Worm (Caenorhabditis elegans) whole organism, L1 larva: ENCODE measurements around the gene nhr-208.

ENCODE experiments used
- C16A3.4 ChIP-seq: fragments of 150-350 bp; optimal IDR thresholded peaks from 2 replicates; lab custom pipeline; 2014; ENCODE audit warnings: missing biosample characterization, missing genetic modification characterization
- F16B12.6 ChIP-seq: fragments of 150-350 bp; optimal IDR thresholded peaks from 2 replicates; lab custom pipeline; 2014; ENCODE audit warnings: missing biosample characterization, missing genetic modification characterization
- Y116A8C.19 ChIP-seq: sonication (generic microtip); optimal IDR thresholded peaks from 2 replicates; lab custom pipeline; 2016; ENCODE audit warnings: missing compliant biosample characterization, missing genetic modification characterization, borderline replicate concordance
- aha-1 ChIP-seq: fragments of 150-350 bp; optimal IDR thresholded peaks from 2 replicates; lab custom pipeline; 2014; ENCODE audit warnings: missing biosample characterization, missing genetic modification characterization
- alr-1 ChIP-seq: fragments of 200-800 bp; sonication (Bioruptor generic); optimal IDR thresholded peaks from 2 replicates; lab custom pipeline; 2018; ENCODE audit warnings: borderline replicate concordance, mild to moderate bottlenecking, missing genetic modification characterization, missing compliant biosample characterization
- ama-1 ChIP-seq: fragments of 150-350 bp; optimal IDR thresholded peaks from 2 replicates; lab custom pipeline; 2014
- blmp-1 ChIP-seq: fragments of 150-350 bp; optimal IDR thresholded peaks from 2 replicates; lab custom pipeline; 2014; ENCODE audit warnings: missing biosample characterization, missing genetic modification characterization
- ceh-8 ChIP-seq: fragments of 200-800 bp; sonication (Bioruptor generic); optimal IDR thresholded peaks from 2 replicates; lab custom pipeline; 2018; ENCODE audit warnings: mild to moderate bottlenecking, missing genetic modification characterization, moderate library complexity, missing compliant biosample characterization
- ceh-82 ChIP-seq, 3 experiments: fragments of 150-350 bp in 1 of 3; sonication (generic microtip) in 2 of 3; optimal IDR thresholded peaks; 2 replicates each; lab custom pipeline; 2014 to 2017; ENCODE audit warnings: missing biosample characterization in 3 of 3, missing genetic modification characterization in 3 of 3
- ceh-90 ChIP-seq: sonication (generic microtip); optimal IDR thresholded peaks from 2 replicates; lab custom pipeline; 2016; ENCODE audit warnings: missing genetic modification characterization, missing compliant biosample characterization
- dpl-1 ChIP-seq, 3 experiments: fragments of 150-350 bp in 2 of 3; sonication (generic microtip) in 1 of 3; optimal IDR thresholded peaks; 2 replicates each; lab custom pipeline; 2014 to 2017; ENCODE audit warnings: missing biosample characterization in 3 of 3, missing genetic modification characterization in 3 of 3, missing genetic modification reagents in 3 of 3
- efl-1 ChIP-seq, 4 experiments: fragments of 150-350 bp; optimal IDR thresholded peaks in 3 of 4; peaks in 1 of 4; 1 replicate in 1 of 4; 2 replicates in 3 of 4; lab custom pipeline; 2014; ENCODE audit warnings: missing biosample characterization in 2 of 4, missing genetic modification characterization in 2 of 4, missing genetic modification reagents in 2 of 4
- ets-5 ChIP-seq: fragments of 200-800 bp; sonication (Bioruptor generic); IDR thresholded peaks from 2 replicates; pipeline ENCODE4 v1.3.6; 2022; ENCODE audit warnings: missing genetic modification characterization, missing compliant biosample characterization
- fkh-10 ChIP-seq: sonication (generic microtip); optimal IDR thresholded peaks from 2 replicates; lab custom pipeline; 2017; ENCODE audit warnings: missing biosample characterization, missing genetic modification reagents, missing genetic modification characterization
- fkh-4 ChIP-seq: sonication (generic microtip); optimal IDR thresholded peaks from 2 replicates; lab custom pipeline; 2016; ENCODE audit warnings: missing compliant biosample characterization, missing genetic modification characterization, borderline replicate concordance
- hpl-2 ChIP-seq: fragments of 150-350 bp; optimal IDR thresholded peaks from 2 replicates; lab custom pipeline; 2014; ENCODE audit warnings: missing biosample characterization, missing genetic modification reagents, missing genetic modification characterization
- irx-1 ChIP-seq: sonication (generic microtip); optimal IDR thresholded peaks from 2 replicates; lab custom pipeline; 2016; ENCODE audit warnings: missing genetic modification characterization, missing compliant biosample characterization
- isw-1 ChIP-seq: fragments of 200-800 bp; sonication (Bioruptor generic); IDR thresholded peaks from 2 replicates; pipeline ENCODE4 v1.3.6; 2022; ENCODE audit warnings: missing genetic modification characterization, missing compliant biosample characterization
- jun-1 ChIP-seq: fragments of 150-350 bp; optimal IDR thresholded peaks from 2 replicates; lab custom pipeline; 2014; ENCODE audit warnings: missing biosample characterization, missing genetic modification reagents, missing genetic modification characterization
- lin-13 ChIP-seq: fragments of 150-350 bp; optimal IDR thresholded peaks from 2 replicates; lab custom pipeline; 2014; ENCODE audit warnings: missing biosample characterization, missing genetic modification reagents, missing genetic modification characterization
- lin-14 ChIP-seq: fragments of 200-800 bp; sonication (Bioruptor generic); optimal IDR thresholded peaks from 2 replicates; lab custom pipeline; 2018; ENCODE audit warnings: mild to moderate bottlenecking, missing genetic modification characterization, moderate library complexity, missing compliant biosample characterization
- lin-35 ChIP-seq, 2 experiments: fragments of 150-350 bp; optimal IDR thresholded peaks; 2 replicates each; lab custom pipeline; 2014; ENCODE audit warnings: missing biosample characterization in 2 of 2, missing genetic modification characterization in 2 of 2, missing genetic modification reagents in 2 of 2
- lir-3 ChIP-seq: sonication (generic microtip); optimal IDR thresholded peaks from 2 replicates; lab custom pipeline; 2016; ENCODE audit warnings: mild to moderate bottlenecking, missing genetic modification characterization, moderate library complexity, missing compliant biosample characterization; ENCODE audit not compliant: poor library complexity
- lsy-2 ChIP-seq, 2 experiments: fragments of 150-350 bp; optimal IDR thresholded peaks; 2 replicates each; lab custom pipeline; 2014; ENCODE audit warnings: missing biosample characterization in 2 of 2, missing genetic modification characterization in 2 of 2
- mab-9 ChIP-seq: fragments of 200-800 bp; sonication (Bioruptor generic); IDR thresholded peaks from 2 replicates; pipeline ENCODE4 v1.3.6; 2022; ENCODE audit warnings: missing genetic modification reagents, missing genetic modification characterization, missing compliant biosample characterization
- mdl-1 ChIP-seq, 2 experiments: fragments of 150-350 bp; optimal IDR thresholded peaks; 2 replicates each; lab custom pipeline; 2014 to 2017; ENCODE audit warnings: missing biosample characterization in 2 of 2, missing genetic modification characterization in 2 of 2, inconsistent platforms in 1 of 2
- mep-1 ChIP-seq: fragments of 150-350 bp; optimal IDR thresholded peaks from 2 replicates; lab custom pipeline; 2014; ENCODE audit warnings: missing biosample characterization, missing genetic modification characterization
- nhr-11 ChIP-seq: fragments of 150-350 bp; optimal IDR thresholded peaks from 2 replicates; lab custom pipeline; 2014; ENCODE audit warnings: missing biosample characterization, missing genetic modification characterization
- nhr-12 ChIP-seq: sonication (generic microtip); optimal IDR thresholded peaks from 2 replicates; lab custom pipeline; 2017; ENCODE audit warnings: missing biosample characterization, missing genetic modification characterization
- nhr-20 ChIP-seq: sonication (generic microtip); optimal IDR thresholded peaks from 2 replicates; lab custom pipeline; 2016; ENCODE audit warnings: mild to moderate bottlenecking, missing genetic modification characterization, missing compliant biosample characterization
- nhr-28 ChIP-seq: fragments of 150-350 bp; optimal IDR thresholded peaks from 2 replicates; lab custom pipeline; 2014; ENCODE audit warnings: missing biosample characterization, missing genetic modification characterization
- nhr-47 ChIP-seq: sonication (generic microtip); optimal IDR thresholded peaks from 2 replicates; lab custom pipeline; 2016; ENCODE audit warnings: mild to moderate bottlenecking, missing genetic modification characterization, moderate library complexity, missing compliant biosample characterization
- nhr-71 ChIP-seq: sonication (generic microtip); optimal IDR thresholded peaks from 2 replicates; lab custom pipeline; 2016; ENCODE audit warnings: mild to moderate bottlenecking, missing genetic modification characterization, moderate library complexity, missing compliant biosample characterization
- nhr-84 ChIP-seq: sonication (generic microtip); optimal IDR thresholded peaks from 2 replicates; lab custom pipeline; 2017; ENCODE audit warnings: missing biosample characterization, missing genetic modification characterization
- nhr-85 ChIP-seq: sonication (generic microtip); peaks from one replicate; lab custom pipeline; 2016; ENCODE audit warnings: missing genetic modification characterization, inconsistent platforms, missing compliant biosample characterization
- nhr-90 ChIP-seq: sonication (generic microtip); optimal IDR thresholded peaks from 2 replicates; lab custom pipeline; 2016; ENCODE audit warnings: mild to moderate bottlenecking, missing genetic modification characterization, missing compliant biosample characterization; ENCODE audit not compliant: poor library complexity
- pag-3 ChIP-seq: sonication (generic microtip); optimal IDR thresholded peaks from 2 replicates; lab custom pipeline; 2017; ENCODE audit warnings: missing genetic modification characterization, mild to moderate bottlenecking, missing compliant biosample characterization, antibody characterized with exemption, borderline replicate concordance; ENCODE audit not compliant: insufficient read depth
- pax-3 ChIP-seq: fragments of 200-800 bp; sonication (Bioruptor generic); optimal IDR thresholded peaks from 2 replicates; lab custom pipeline; 2018; ENCODE audit warnings: mild to moderate bottlenecking, missing genetic modification characterization, moderate library complexity, missing compliant biosample characterization
- pqm-1 ChIP-seq: sonication (generic microtip); optimal IDR thresholded peaks from 3 replicates; lab custom pipeline; 2017; ENCODE audit warnings: missing biosample characterization, missing genetic modification characterization
- snpc-4 ChIP-seq: fragments of 150-350 bp; optimal IDR thresholded peaks from 2 replicates; lab custom pipeline; 2014; ENCODE audit warnings: missing biosample characterization, missing genetic modification characterization
- snu-23 ChIP-seq: sonication (generic microtip); optimal IDR thresholded peaks from 2 replicates; lab custom pipeline; 2016; ENCODE audit warnings: missing genetic modification characterization, missing compliant biosample characterization
- sox-4 ChIP-seq: sonication (generic microtip); optimal IDR thresholded peaks from 2 replicates; lab custom pipeline; 2016; ENCODE audit warnings: missing genetic modification characterization, missing compliant biosample characterization
- unc-130 ChIP-seq: fragments of 150-350 bp; optimal IDR thresholded peaks from 2 replicates; lab custom pipeline; 2017; ENCODE audit warnings: missing biosample characterization, missing genetic modification characterization, inconsistent platforms
- unc-62 ChIP-seq: fragments of 150-350 bp; optimal IDR thresholded peaks from 2 replicates; lab custom pipeline; 2014; ENCODE audit warnings: missing biosample characterization, missing genetic modification reagents, missing genetic modification characterization
- unc-98 ChIP-seq: fragments of 200-800 bp; sonication (Bioruptor generic); IDR thresholded peaks from 2 replicates; pipeline ENCODE4 v1.3.6; 2022; ENCODE audit warnings: missing genetic modification characterization, missing compliant biosample characterization
- xbp-1 ChIP-seq: sonication (generic microtip); optimal IDR thresholded peaks from 2 replicates; lab custom pipeline; 2016; ENCODE audit warnings: missing genetic modification characterization, missing compliant biosample characterization
- zag-1 ChIP-seq: fragments of 150-350 bp; optimal IDR thresholded peaks from 2 replicates; lab custom pipeline; 2014; ENCODE audit warnings: missing biosample characterization, missing genetic modification characterization
- zip-4 ChIP-seq: fragments of 200-800 bp; sonication (Bioruptor generic); optimal IDR thresholded peaks from 2 replicates; lab custom pipeline; 2018; ENCODE audit warnings: mild to moderate bottlenecking, missing genetic modification characterization, moderate library complexity, missing compliant biosample characterization
- ztf-4 ChIP-seq: fragments of 150-350 bp; optimal IDR thresholded peaks from 2 replicates; lab custom pipeline; 2014; ENCODE audit warnings: missing biosample characterization, missing genetic modification characterization

nhr-208 gene

DNA sequence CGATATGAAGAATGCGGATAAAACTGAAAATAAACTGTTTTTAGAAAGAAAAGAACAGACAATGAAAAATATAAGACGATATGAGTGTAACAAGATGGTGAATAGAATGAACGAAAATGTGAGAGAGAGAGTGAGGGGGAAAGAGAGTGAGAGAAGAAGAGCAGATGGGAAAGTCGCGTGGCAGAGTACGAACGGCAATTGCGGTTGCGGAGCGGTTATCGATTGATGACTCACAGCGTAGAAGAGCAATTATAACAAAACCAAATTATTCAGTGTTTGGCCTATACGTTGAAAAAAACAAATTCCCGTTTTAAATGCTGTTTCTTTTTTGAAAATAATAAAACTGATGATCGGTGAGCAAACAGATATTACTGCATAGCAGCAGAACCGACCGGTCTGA, 28.7 kb upstream of the nhr-208 start, which contains the start of gene pqn-53 (continued):
- TF ChIP-seq alr-1 (tag; lab: Kevin White, UChicago), result no peak
- TF ChIP-seq nhr-85 (tag; lab: Kevin White, UChicago), result peak; percentile 64
- no peak for TF ChIP-seq Y116A8C.19
- TF ChIP-seq lin-14 (GFP tag; lab: Kevin White, UChicago), result peak; percentile 63
- TF ChIP-seq pag-3 (tag; lab: Kevin White, UChicago), result peak; percentile 30
- TF ChIP-seq pax-3 (tag; lab: Kevin White, UChicago), result no peak
- TF ChIP-seq lin-13 (GFP tag; lab: Kevin White, UChicago), result no peak
- no peak for TF ChIP-seq lin-35 (GFP tag; optimal IDR thresholded peaks at IDR 0.05; lab: Kevin White, UChicago)
- no peak for TF ChIP-seq hpl-2 (GFP tag; lab: Kevin White, UChicago)
- TF ChIP-seq efl-1 (optimal IDR thresholded peaks at IDR 0.05; lab: Kevin White, UChicago), result peak in 1 of 2 experiments; percentile 5
- peak; percentile 6 to 71 for TF ChIP-seq efl-1 (GFP tag; optimal IDR thresholded peaks at IDR 0.05 in 1 of 2; lab: Kevin White, UChicago)
- no peak for TF ChIP-seq nhr-84
- TF ChIP-seq fkh-10 (GFP tag; lab: Kevin White, UChicago), result no peak
- no peak for TF ChIP-seq irx-1 (tag; lab: Kevin White, UChicago)
- TF ChIP-seq jun-1 (tag; lab: Kevin White, UChicago), result no peak
- TF ChIP-seq aha-1 (tag; lab: Kevin White, UChicago), result no peak
- TF ChIP-seq sox-4, result no peak
- TF ChIP-seq nhr-47, result no peak
- no peak for TF ChIP-seq nhr-11
- no peak for TF ChIP-seq mab-9 (GFP tag; lab: Robert Waterston, UW)
- TF ChIP-seq nhr-28 (tag; lab: Kevin White, UChicago), result no peak
- no peak for TF ChIP-seq isw-1 (GFP tag; lab: Robert Waterston, UW)
- TF ChIP-seq, all 84 proteins: peak for 8

DNA sequence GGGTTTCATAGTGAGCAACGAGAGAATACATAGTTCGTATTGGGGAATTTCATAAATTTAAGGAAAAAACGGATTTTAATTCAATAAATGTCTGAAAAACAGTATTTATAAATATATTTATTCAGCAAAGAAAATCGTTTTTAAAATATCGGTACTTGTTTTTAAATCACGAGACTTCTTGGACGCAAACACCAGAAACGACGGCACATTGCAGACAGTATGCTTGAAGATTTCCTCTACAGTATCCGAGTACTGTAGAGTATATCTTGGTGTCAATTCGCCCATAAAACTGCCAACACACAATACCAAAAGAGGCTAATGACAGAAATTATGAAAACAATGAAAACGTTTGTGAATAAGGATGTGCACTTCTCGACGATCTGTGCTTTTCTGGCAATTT, 28.3 kb upstream of the nhr-208 start:
- TF ChIP-seq xbp-1 (tag; lab: Kevin White, UChicago), result peak; percentile 19
- peak; percentile 54 for TF ChIP-seq mep-1 (tag; lab: Kevin White, UChicago)
- peak; percentile 34 for TF ChIP-seq blmp-1
- TF ChIP-seq fkh-4, result no peak
- TF ChIP-seq dpl-1 (GFP tag; optimal IDR thresholded peaks at IDR 0.05; lab: Kevin White, UChicago), result peak; percentile 18 to 53 (median 22)
- peak; percentile 34 for TF ChIP-seq snu-23 (GFP tag; lab: Kevin White, UChicago)
- no peak for TF ChIP-seq snpc-4 (tag; lab: Kevin White, UChicago)
- TF ChIP-seq irx-1 (tag; lab: Kevin White, UChicago), result no peak
- TF ChIP-seq lsy-2 (tag; optimal IDR thresholded peaks at IDR 0.05; lab: Kevin White, UChicago), result peak; percentile 40 to 60
- peak; percentile 1 for TF ChIP-seq lir-3 (tag; lab: Kevin White, UChicago)
- TF ChIP-seq F16B12.6, result peak; percentile 82
- peak; percentile 5 for TF ChIP-seq C16A3.4 (tag; lab: Kevin White, UChicago)
- peak in 1 of 3 experiments; percentile 8 for TF ChIP-seq ceh-82 (tag; optimal IDR thresholded peaks at IDR 0.05; lab: Kevin White, UChicago)
- peak; percentile 13 to 42 for TF ChIP-seq efl-1 (optimal IDR thresholded peaks at IDR 0.05; lab: Kevin White, UChicago)
- peak; percentile 59 to 94 for TF ChIP-seq efl-1 (GFP tag; optimal IDR thresholded peaks at IDR 0.05 in 1 of 2; lab: Kevin White, UChicago)
- TF ChIP-seq nhr-71 (tag; lab: Kevin White, UChicago), result peak; percentile 25
- no peak for TF ChIP-seq unc-62 (GFP tag; lab: Kevin White, UChicago)
- TF ChIP-seq nhr-90 (tag; lab: Kevin White, UChicago), result peak; percentile 14
- TF ChIP-seq pax-3 (tag; lab: Kevin White, UChicago), result peak; percentile 52
- peak; percentile 20 to 57 for TF ChIP-seq lin-35 (GFP tag; optimal IDR thresholded peaks at IDR 0.05; lab: Kevin White, UChicago)

DNA sequence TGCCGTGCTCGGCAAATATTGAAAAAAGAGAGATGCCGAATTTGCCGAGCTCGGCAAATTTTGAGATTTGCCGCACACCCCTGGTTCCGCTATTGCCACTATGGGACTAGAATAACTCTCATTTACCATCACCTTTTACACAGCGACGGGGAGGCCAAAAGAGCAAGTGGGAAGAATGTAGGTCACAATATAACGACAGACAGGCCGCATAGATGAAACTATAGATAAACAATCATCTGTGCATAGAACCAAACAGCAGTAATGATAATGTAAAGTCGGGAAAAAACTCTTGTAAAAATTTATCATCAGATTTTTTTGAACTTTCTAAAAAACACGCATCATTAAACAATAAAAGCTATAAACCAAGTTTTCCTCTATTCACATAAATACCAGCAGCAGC, 25.7 kb upstream of the nhr-208 start, which contains the start of gene kmo-2:
TSS of gene kmo-2 (minus strand) at position 101 of the 400 bp plus-strand sequence.
- TF ChIP-seq jun-1 (tag; lab: Kevin White, UChicago), result no peak
- TF ChIP-seq F16B12.6, result no peak
- no peak for TF ChIP-seq lir-3 (tag; lab: Kevin White, UChicago)
- TF ChIP-seq mdl-1 (tag; optimal IDR thresholded peaks at IDR 0.05; lab: Kevin White, UChicago), result no peak
- no peak for TF ChIP-seq zag-1
- TF ChIP-seq unc-130 (tag; lab: Kevin White, UChicago), result no peak
- TF ChIP-seq nhr-11, result no peak
- no peak for TF ChIP-seq nhr-12 (tag; lab: Kevin White, UChicago)
- no peak for TF ChIP-seq zip-4 (GFP tag; lab: Kevin White, UChicago)
- TF ChIP-seq nhr-85 (tag; lab: Kevin White, UChicago), result no peak
- no peak for TF ChIP-seq ama-1
- TF ChIP-seq ztf-4 (tag; lab: Kevin White, UChicago), result no peak
- TF ChIP-seq pqm-1 (tag; lab: Kevin White, UChicago), result no peak
- no peak for TF ChIP-seq pax-3 (tag; lab: Kevin White, UChicago)
- no peak for TF ChIP-seq ceh-8 (GFP tag; lab: Kevin White, UChicago)
- TF ChIP-seq ceh-90 (tag; lab: Kevin White, UChicago), result no peak
- no peak for TF ChIP-seq nhr-20
- no peak for TF ChIP-seq ets-5 (GFP tag; lab: Robert Waterston, UW)
- TF ChIP-seq unc-98, result no peak
- no peak for TF ChIP-seq isw-1 (GFP tag; lab: Robert Waterston, UW)
- TF ChIP-seq, all 84 proteins: peak for 0
